Fruit fly (Drosophila melanogaster) whole organism, pupa: Measurements from ENCODE around the gene Trpgamma.

Experiments used
- CG10348 ChIP-seq: fragments of 200-800 bp; sonication (Bioruptor generic); IDR thresholded peaks from 2 replicates; pipeline ENCODE4 v1.3.6; 2022; ENCODE audit warnings: missing biosample characterization, missing genetic modification characterization
- CG12605 ChIP-seq: fragments of 200-800 bp; sonication (Bioruptor generic); IDR thresholded peaks from 2 replicates; pipeline ENCODE4 v1.3.6; 2022; ENCODE audit warnings: missing biosample characterization, missing genetic modification characterization
- CG13204 ChIP-seq: fragments of 200-800 bp; sonication (Bioruptor generic); optimal IDR thresholded peaks from 2 replicates; lab custom pipeline; 2018; ENCODE audit warnings: missing biosample characterization, mild to moderate bottlenecking, missing genetic modification characterization, moderate library complexity
- CG14655 ChIP-seq: fragments of 200-800 bp; sonication (Bioruptor generic); optimal IDR thresholded peaks from 3 replicates; lab custom pipeline; 2017; ENCODE audit warnings: mild to moderate bottlenecking, missing biosample characterization, missing genetic modification reagents, missing genetic modification characterization
- CG15710 ChIP-seq: fragments of 200-800 bp; sonication (Bioruptor generic); optimal IDR thresholded peaks from 2 replicates; lab custom pipeline; 2018; ENCODE audit warnings: missing biosample characterization, mild to moderate bottlenecking, missing genetic modification characterization, moderate library complexity
- CG17806 ChIP-seq: fragments of 200-800 bp; sonication (Bioruptor generic); optimal IDR thresholded peaks from 2 replicates; lab custom pipeline; 2018; ENCODE audit warnings: missing biosample characterization, mild to moderate bottlenecking, missing genetic modification characterization, moderate library complexity
- CG32121 ChIP-seq: fragments of 200-800 bp; sonication (Bioruptor generic); IDR thresholded peaks from 2 replicates; pipeline ENCODE4 v1.3.6; 2022; ENCODE audit warnings: missing biosample characterization, missing genetic modification characterization
- CG34367 ChIP-seq: fragments of 200-800 bp; sonication (Bioruptor generic); optimal IDR thresholded peaks from 2 replicates; lab custom pipeline; 2018; ENCODE audit warnings: missing biosample characterization, mild to moderate bottlenecking, missing genetic modification characterization
- CG4496 ChIP-seq: fragments of 200-800 bp; sonication (Bioruptor generic); IDR thresholded peaks from 3 replicates; pipeline ENCODE4 v1.3.6; 2022; ENCODE audit warnings: missing biosample characterization, missing genetic modification characterization
- CG8159 ChIP-seq: fragments of 200-800 bp; sonication (Bioruptor generic); optimal IDR thresholded peaks from 3 replicates; lab custom pipeline; 2018; ENCODE audit warnings: missing biosample characterization, mild to moderate bottlenecking, missing genetic modification characterization, moderate library complexity
- CG8301 ChIP-seq: fragments of 200-800 bp; sonication (Bioruptor generic); optimal IDR thresholded peaks from 2 replicates; lab custom pipeline; 2018; ENCODE audit warnings: missing biosample characterization, mild to moderate bottlenecking, missing genetic modification characterization
- CG9948 ChIP-seq: fragments of 200-800 bp; sonication (Bioruptor generic); optimal IDR thresholded peaks from 2 replicates; lab custom pipeline; 2018; ENCODE audit warnings: missing biosample characterization, mild to moderate bottlenecking, missing genetic modification characterization, moderate library complexity
- D1 ChIP-seq: fragments of 200-800 bp; sonication (Bioruptor generic); optimal IDR thresholded peaks from 2 replicates; lab custom pipeline; 2018; ENCODE audit warnings: missing biosample characterization, mild to moderate bottlenecking, missing genetic modification characterization, moderate library complexity
- EcR ChIP-seq: fragments of 200-800 bp; sonication (Bioruptor generic); optimal IDR thresholded peaks from 3 replicates; lab custom pipeline; 2019; ENCODE audit warnings: missing biosample characterization, missing genetic modification characterization, mild to moderate bottlenecking, moderate library complexity, missing genetic modification reagents
- Ets98B ChIP-seq: fragments of 200-800 bp; sonication (Bioruptor generic); IDR thresholded peaks from 2 replicates; pipeline ENCODE4 v1.3.6; 2022; ENCODE audit warnings: missing biosample characterization, missing genetic modification characterization
- Pif1A ChIP-seq: fragments of 200-800 bp; sonication (Bioruptor generic); optimal IDR thresholded peaks from 3 replicates; lab custom pipeline; 2016; ENCODE audit warnings: missing biosample characterization, missing genetic modification characterization
- Pif1B ChIP-seq: fragments of 200-800 bp; sonication (Bioruptor generic); optimal IDR thresholded peaks from 3 replicates; lab custom pipeline; 2016; ENCODE audit warnings: missing biosample characterization, missing genetic modification characterization
- Snoo ChIP-seq: fragments of 200-800 bp; sonication (Bioruptor generic); optimal IDR thresholded peaks from 3 replicates; lab custom pipeline; 2017; ENCODE audit warnings: missing biosample characterization, mild to moderate bottlenecking, missing genetic modification characterization, inconsistent platforms
- fd96Ca ChIP-seq: fragments of 200-800 bp; sonication (Bioruptor generic); IDR thresholded peaks from 3 replicates; pipeline ENCODE4 v1.3.6; 2022; ENCODE audit warnings: missing biosample characterization, missing genetic modification characterization
- gl ChIP-seq: fragments of 200-800 bp; sonication (Bioruptor generic); optimal IDR thresholded peaks from 2 replicates; lab custom pipeline; 2018; ENCODE audit warnings: missing biosample characterization, mild to moderate bottlenecking, missing genetic modification characterization
- rn ChIP-seq: fragments of 200-800 bp; sonication (Bioruptor generic); IDR thresholded peaks from 2 replicates; pipeline ENCODE4 v1.3.6; 2022; ENCODE audit warnings: missing biosample characterization, missing genetic modification characterization

Gene Trpgamma

dm6 chr2L:16676651-16677359 is at the start of gene Trpgamma, which contains the start of gene her:
Gene Trpgamma, minus strand, starts transcription at chr2L:16676701.
Gene her, plus strand, starts transcription at chr2L:16677185.
- TF ChIP-seq Pif1A (GFP tag; lab: Kevin White, UChicago) (no peak), CG8301 (tag; lab: Kevin White, UChicago) (no peak), CG4496 (GFP tag; lab: Robert Waterston, UW) (no peak), fd96Ca (peak; percentile 65; the same call in 1 of the 3 replicates), EcR (GFP tag; lab: Kevin White, UChicago) (peak; percentile 77), Snoo (no peak), CG14655 (GFP tag; lab: Kevin White, UChicago) (no peak), CG34367 (tag; lab: Kevin White, UChicago) (no peak), Ets98B (GFP tag; lab: Robert Waterston, UW) (no peak)

dm6 chr2L:16722596-16722995 is 46.1 kb upstream of the Trpgamma start:
- TF ChIP-seq CG12605 (GFP tag; lab: Robert Waterston, UW) (no peak), CG34367 (tag; lab: Kevin White, UChicago) (no peak), CG4496 (GFP tag; lab: Robert Waterston, UW) (no peak), CG8159 (tag; lab: Kevin White, UChicago) (no peak), EcR (GFP tag; lab: Kevin White, UChicago) (no peak), rn (GFP tag; lab: Robert Waterston, UW) (no peak), Pif1B (GFP tag; lab: Kevin White, UChicago) (no peak), D1 (tag; lab: Kevin White, UChicago) (no peak), Snoo (no peak), CG10348 (GFP tag; lab: Robert Waterston, UW) (no peak)
- TF ChIP-seq, all 21 proteins: peak for 0

DNA sequence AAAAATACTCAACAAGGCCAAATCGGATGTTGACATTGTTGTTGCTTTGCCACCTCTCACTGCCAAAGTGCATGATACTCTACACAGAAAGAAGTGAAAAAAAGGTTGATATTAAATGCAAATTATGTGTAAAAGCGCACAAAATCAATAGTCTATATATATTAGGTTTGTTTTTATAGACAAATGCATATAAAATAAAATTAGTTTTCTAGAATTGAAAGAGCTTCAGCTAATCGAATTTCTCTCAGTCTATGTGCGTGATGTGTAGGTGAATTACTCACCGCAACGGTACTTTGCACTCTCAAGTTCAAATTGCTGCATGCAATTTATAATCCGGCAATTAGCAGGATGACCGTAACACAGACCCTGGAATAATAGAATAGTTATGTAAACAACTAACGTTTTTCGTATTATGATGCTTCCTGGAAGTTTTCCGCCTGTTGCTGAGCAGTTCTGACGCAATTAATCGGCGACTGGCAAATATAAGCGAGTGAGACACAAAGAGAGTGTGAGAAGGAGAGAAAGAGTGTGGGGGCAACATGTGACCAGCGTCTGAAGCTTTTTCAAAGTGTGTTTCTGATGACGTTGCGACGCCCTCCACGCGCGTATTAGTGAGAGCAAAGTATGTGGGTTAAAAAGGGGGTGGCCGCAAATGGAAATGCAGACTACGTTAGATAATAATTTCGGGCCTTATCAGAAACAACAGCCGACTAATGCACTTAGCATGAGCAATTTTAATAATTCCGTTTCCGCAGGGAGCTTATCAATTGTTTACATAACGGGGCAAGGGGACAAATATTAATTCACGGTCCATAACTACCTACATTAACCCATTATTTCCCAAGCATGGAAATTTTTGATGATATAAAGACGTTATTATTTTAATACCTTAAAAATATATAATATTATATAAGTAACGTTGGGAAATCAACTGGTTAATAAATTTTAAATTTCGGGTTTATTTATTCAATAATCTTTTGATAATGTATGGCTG is 44.5 kb upstream of the Trpgamma start:
- TF ChIP-seq CG4496 (GFP tag; lab: Robert Waterston, UW): peak; percentile 98
- peak; percentile 94 for TF ChIP-seq CG9948 (tag; lab: Kevin White, UChicago)
- peak; percentile 96 for TF ChIP-seq CG8159 (tag; lab: Kevin White, UChicago)
- peak; percentile 84 for TF ChIP-seq fd96Ca
- TF ChIP-seq CG14655 (GFP tag; lab: Kevin White, UChicago): peak; percentile 94
- TF ChIP-seq CG17806 (tag; lab: Kevin White, UChicago): peak; percentile 96
- peak; percentile 96 for TF ChIP-seq Ets98B (GFP tag; lab: Robert Waterston, UW)
- TF ChIP-seq Pif1A (GFP tag; lab: Kevin White, UChicago): peak; percentile 96
- peak; percentile 97 for TF ChIP-seq CG32121 (GFP tag; lab: Robert Waterston, UW)
- TF ChIP-seq CG12605 (GFP tag; lab: Robert Waterston, UW): peak; percentile 92
- peak; percentile 79 for TF ChIP-seq CG10348 (GFP tag; lab: Robert Waterston, UW)
- peak; percentile 84 for TF ChIP-seq EcR (GFP tag; lab: Kevin White, UChicago)
- TF ChIP-seq CG34367 (tag; lab: Kevin White, UChicago): peak; percentile 89
- peak; percentile 90 for TF ChIP-seq CG15710 (tag; lab: Kevin White, UChicago)
- TF ChIP-seq D1 (tag; lab: Kevin White, UChicago): peak; percentile 69
- no peak for TF ChIP-seq CG13204 (GFP tag; lab: Kevin White, UChicago)
- peak; percentile 83 for TF ChIP-seq gl (tag; lab: Kevin White, UChicago)
- peak; percentile 93 for TF ChIP-seq CG8301 (tag; lab: Kevin White, UChicago)
- TF ChIP-seq rn (GFP tag; lab: Robert Waterston, UW): peak; percentile 94
- peak; percentile 87 for TF ChIP-seq Snoo
- TF ChIP-seq Pif1B (GFP tag; lab: Kevin White, UChicago): peak; percentile 93
- TF ChIP-seq, all 21 proteins: peak for 20

- no peak for TF ChIP-seq EcR (GFP tag; lab: Kevin White, UChicago)
- TF ChIP-seq Pif1A (GFP tag; lab: Kevin White, UChicago): no peak
- no peak for TF ChIP-seq rn (GFP tag; lab: Robert Waterston, UW)
- TF ChIP-seq CG12605 (GFP tag; lab: Robert Waterston, UW): no peak
- TF ChIP-seq Pif1B (GFP tag; lab: Kevin White, UChicago): no peak
- TF ChIP-seq CG4496 (GFP tag; lab: Robert Waterston, UW): no peak
- TF ChIP-seq CG13204 (GFP tag; lab: Kevin White, UChicago): no peak
- TF ChIP-seq CG10348 (GFP tag; lab: Robert Waterston, UW): no peak
- no peak for TF ChIP-seq fd96Ca
- TF ChIP-seq CG17806 (tag; lab: Kevin White, UChicago): no peak
- no peak for TF ChIP-seq CG8159 (tag; lab: Kevin White, UChicago)
- TF ChIP-seq gl (tag; lab: Kevin White, UChicago): no peak
- no peak for TF ChIP-seq Ets98B (GFP tag; lab: Robert Waterston, UW)
- no peak for TF ChIP-seq CG9948 (tag; lab: Kevin White, UChicago)
- TF ChIP-seq CG8301 (tag; lab: Kevin White, UChicago): no peak
- no peak for TF ChIP-seq Snoo
- no peak for TF ChIP-seq CG32121 (GFP tag; lab: Robert Waterston, UW)
- no peak for TF ChIP-seq CG15710 (tag; lab: Kevin White, UChicago)
- TF ChIP-seq, all 21 proteins: peak for 0
These were observed 43.4 kb upstream of the Trpgamma start, which contains the start of gene Cyt-c-p for dm6 chr2L:16719643-16720515. Gene Cyt-c-p, plus strand, starts transcription at chr2L:16719932.
